Worm (Caenorhabditis elegans) whole organism, L2 larva: ENCODE results near the gene nstp-1.

Experiments used
- elt-1 ChIP-seq: fragments of 150-350 bp; optimal IDR thresholded peaks from 2 replicates; lab custom pipeline; 2014; ENCODE audit warnings: missing biosample characterization, missing genetic modification characterization
- gmeb-1 ChIP-seq: fragments of 150-350 bp; optimal IDR thresholded peaks from 2 replicates; lab custom pipeline; 2014; ENCODE audit warnings: missing biosample characterization, missing genetic modification characterization
- lsy-2 ChIP-seq, 2 experiments: fragments of 150-350 bp in 1 of 2; sonication (generic microtip) in 1 of 2; optimal IDR thresholded peaks; 2 replicates each; lab custom pipeline; 2014 to 2017; ENCODE audit warnings: missing biosample characterization in 2 of 2, missing genetic modification characterization in 2 of 2
- mab-5 ChIP-seq: fragments of 150-350 bp; optimal IDR thresholded peaks from 2 replicates; lab custom pipeline; 2014; ENCODE audit warnings: missing biosample characterization, missing genetic modification characterization
- mbf-1 ChIP-seq: sonication (generic microtip); optimal IDR thresholded peaks from 2 replicates; lab custom pipeline; 2017; ENCODE audit warnings: missing biosample characterization, missing genetic modification characterization
- nhr-11 ChIP-seq: fragments of 150-350 bp; optimal IDR thresholded peaks from 2 replicates; lab custom pipeline; 2014; ENCODE audit warnings: missing biosample characterization, missing genetic modification characterization
- nhr-77 ChIP-seq: fragments of 150-350 bp; optimal IDR thresholded peaks from 2 replicates; lab custom pipeline; 2014; ENCODE audit warnings: missing biosample characterization, missing genetic modification characterization
- snpc-4 ChIP-seq: fragments of 150-350 bp; optimal IDR thresholded peaks from 2 replicates; lab custom pipeline; 2014; ENCODE audit warnings: missing biosample characterization, missing genetic modification characterization
- unc-39 ChIP-seq: fragments of 150-350 bp; optimal IDR thresholded peaks from 2 replicates; lab custom pipeline; 2014; ENCODE audit warnings: missing biosample characterization, missing genetic modification characterization
- zag-1 ChIP-seq: fragments of 150-350 bp; optimal IDR thresholded peaks from 2 replicates; lab custom pipeline; 2014; ENCODE audit warnings: missing biosample characterization, missing genetic modification characterization
- ztf-4 ChIP-seq: fragments of 150-350 bp; optimal IDR thresholded peaks from 2 replicates; lab custom pipeline; 2014; ENCODE audit warnings: missing biosample characterization, missing genetic modification characterization

- no peak for TF ChIP-seq elt-1 (tag; lab: Kevin White, UChicago)
- TF ChIP-seq nhr-11 (tag; lab: Kevin White, UChicago) = no peak
- no peak for TF ChIP-seq unc-39 (tag; lab: Kevin White, UChicago)
- no peak for TF ChIP-seq snpc-4 (tag; lab: Kevin White, UChicago)
- TF ChIP-seq ztf-4 = no peak
- no peak for TF ChIP-seq mbf-1 (tag; lab: Kevin White, UChicago)
- no peak for TF ChIP-seq mab-5 (tag; lab: Kevin White, UChicago)
- no peak for TF ChIP-seq lsy-2 (tag; optimal IDR thresholded peaks at IDR 0.05; lab: Kevin White, UChicago)
- TF ChIP-seq zag-1 (tag; lab: Kevin White, UChicago) = no peak
- no peak for TF ChIP-seq nhr-77
- TF ChIP-seq gmeb-1 (tag; lab: Kevin White, UChicago) = no peak
Observed at ce11 chrIV:8951953-8952567, 32.6 kb upstream of the nstp-1 start.
